Fruit fly (Drosophila melanogaster) whole organism, embryonic: ENCODE results near the gene Rnb.

Experiments used
- CG12299 ChIP-seq: fragments of 200-800 bp; sonication (Bioruptor generic); optimal IDR thresholded peaks from 2 replicates; lab custom pipeline; 2018; ENCODE audit warnings: missing biosample characterization, mild to moderate bottlenecking, missing genetic modification characterization
- CG1529 ChIP-seq: fragments of 200-800 bp; sonication (Bioruptor generic); optimal IDR thresholded peaks from 3 replicates; lab custom pipeline; 2018; ENCODE audit warnings: missing biosample characterization, missing genetic modification characterization
- CG1647 ChIP-seq: fragments of 200-800 bp; sonication (Bioruptor generic); optimal IDR thresholded peaks from 3 replicates; lab custom pipeline; 2016; ENCODE audit warnings: missing biosample characterization, missing genetic modification characterization
- CG1832 ChIP-seq: fragments of 200-800 bp; sonication (Bioruptor generic); optimal IDR thresholded peaks from 2 replicates; lab custom pipeline; 2017; ENCODE audit warnings: missing biosample characterization, mild to moderate bottlenecking, missing genetic modification characterization, inconsistent platforms
- CG31365 ChIP-seq: fragments of 200-800 bp; sonication (Bioruptor generic); optimal IDR thresholded peaks from 2 replicates; lab custom pipeline; 2018; ENCODE audit warnings: missing biosample characterization, mild to moderate bottlenecking, missing genetic modification characterization
- CG33213 ChIP-seq: fragments of 200-800 bp; sonication (Bioruptor generic); optimal IDR thresholded peaks from 3 replicates; lab custom pipeline; 2016; ENCODE audit warnings: missing biosample characterization, missing genetic modification characterization
- CG6654 ChIP-seq: fragments of 200-800 bp; sonication (Bioruptor generic); optimal IDR thresholded peaks from 2 replicates; lab custom pipeline; 2017; ENCODE audit warnings: missing biosample characterization, mild to moderate bottlenecking, missing genetic modification characterization
- CG7372 ChIP-seq: fragments of 200-800 bp; sonication (Bioruptor generic); IDR thresholded peaks from 2 replicates; pipeline ENCODE4 v1.3.6; 2022; ENCODE audit warnings: missing biosample characterization, missing genetic modification characterization
- CG9876 ChIP-seq: fragments of 200-800 bp; sonication (Bioruptor generic); optimal IDR thresholded peaks from 2 replicates; lab custom pipeline; 2016; ENCODE audit warnings: missing biosample characterization, missing genetic modification characterization
- Dfd ChIP-seq, 2 experiments: fragments of >200 bp; optimal IDR thresholded peaks; 2 replicates each; lab custom pipeline; 2017; ENCODE audit warnings: missing biosample characterization in 2 of 2, missing genetic modification characterization in 2 of 2
- Dp ChIP-seq: fragments of 200-800 bp; sonication (Bioruptor generic); optimal IDR thresholded peaks from 2 replicates; lab custom pipeline; 2018; ENCODE audit warnings: missing biosample characterization, mild to moderate bottlenecking, missing genetic modification characterization, moderate library complexity
- H2.0 ChIP-seq: fragments of 200-800 bp; sonication (Bioruptor generic); IDR thresholded peaks from 2 replicates; pipeline ENCODE4 v1.3.6; 2022; ENCODE audit warnings: missing biosample characterization, missing genetic modification characterization
- HHEX ChIP-seq: fragments of 200-800 bp; sonication (Bioruptor generic); optimal IDR thresholded peaks from 3 replicates; lab custom pipeline; 2017; ENCODE audit warnings: missing biosample characterization, mild to moderate bottlenecking, missing genetic modification characterization, missing genetic modification reagents
- HLH3B ChIP-seq: fragments of 200-800 bp; sonication (Bioruptor generic); IDR thresholded peaks from 2 replicates; pipeline ENCODE4 v1.3.6; 2022; ENCODE audit warnings: missing biosample characterization, missing genetic modification characterization
- HLH54F ChIP-seq: fragments of 200-800 bp; sonication (Bioruptor generic); optimal IDR thresholded peaks from 3 replicates; lab custom pipeline; 2016; ENCODE audit warnings: missing biosample characterization, missing genetic modification characterization
- HmgD ChIP-seq: fragments of 200-800 bp; sonication (Bioruptor generic); optimal IDR thresholded peaks from 3 replicates; lab custom pipeline; 2016; ENCODE audit warnings: missing biosample characterization, missing genetic modification characterization
- MBD-R2 ChIP-seq: fragments of 200-800 bp; sonication (Bioruptor generic); IDR thresholded peaks from 2 replicates; pipeline ENCODE4 v1.3.6; 2022; ENCODE audit warnings: missing biosample characterization, missing genetic modification characterization
- Nf-YB ChIP-seq: fragments of 200-800 bp; sonication (Bioruptor generic); optimal IDR thresholded peaks from 3 replicates; lab custom pipeline; 2019; ENCODE audit warnings: missing biosample characterization, mild to moderate bottlenecking, missing genetic modification characterization, moderate library complexity
- Sin3A ChIP-seq: fragments of >200 bp; optimal IDR thresholded peaks from 2 replicates; lab custom pipeline; 2018
- Sox102F ChIP-seq: fragments of 200-800 bp; sonication (Bioruptor generic); optimal IDR thresholded peaks from 2 replicates; lab custom pipeline; 2018; ENCODE audit warnings: missing biosample characterization, mild to moderate bottlenecking, missing genetic modification characterization, moderate library complexity
- ac ChIP-seq: fragments of 200-800 bp; sonication (Bioruptor generic); optimal IDR thresholded peaks from 3 replicates; lab custom pipeline; 2017; ENCODE audit warnings: missing biosample characterization, mild to moderate bottlenecking, missing genetic modification characterization
- ase ChIP-seq: fragments of 200-800 bp; sonication (Bioruptor generic); IDR thresholded peaks from 3 replicates; pipeline ENCODE4 v1.3.6; 2022; ENCODE audit warnings: missing biosample characterization, missing genetic modification characterization
- chinmo ChIP-seq: fragments of 200-800 bp; sonication (Bioruptor generic); IDR thresholded peaks from 4 replicates; pipeline ENCODE4 v1.3.6; 2022; ENCODE audit warnings: missing biosample characterization, missing genetic modification characterization; ENCODE audit not compliant: partially characterized antibody
- dati ChIP-seq: fragments of 200-800 bp; sonication (Bioruptor generic); IDR thresholded peaks from 2 replicates; pipeline ENCODE4 v1.3.6; 2022; ENCODE audit warnings: missing biosample characterization, missing genetic modification characterization
- emc ChIP-seq: fragments of 200-800 bp; sonication (Bioruptor generic); optimal IDR thresholded peaks from 2 replicates; lab custom pipeline; 2016; ENCODE audit warnings: missing biosample characterization, missing genetic modification characterization
- esg ChIP-seq: fragments of 200-800 bp; sonication (Bioruptor generic); conservative IDR thresholded peaks from 2 replicates; pipeline ENCODE4 v1.3.6; 2022; ENCODE audit warnings: missing biosample characterization, missing genetic modification characterization
- eve ChIP-seq, 2 experiments: fragments of >200 bp; optimal IDR thresholded peaks; 2 replicates each; lab custom pipeline; 2017; ENCODE audit warnings: missing biosample characterization in 2 of 2, missing genetic modification characterization in 2 of 2
- gfzf ChIP-seq: fragments of 200-800 bp; sonication (Bioruptor generic); optimal IDR thresholded peaks from 2 replicates; lab custom pipeline; 2016; ENCODE audit warnings: missing biosample characterization, mild to moderate bottlenecking, missing genetic modification characterization, moderate library complexity
- kah ChIP-seq: fragments of 200-800 bp; sonication (Bioruptor generic); optimal IDR thresholded peaks from 2 replicates; lab custom pipeline; 2018; ENCODE audit warnings: missing biosample characterization, mild to moderate bottlenecking, missing genetic modification characterization
- kay ChIP-seq: fragments of 200-800 bp; sonication (Bioruptor generic); optimal IDR thresholded peaks from 2 replicates; lab custom pipeline; 2016; ENCODE audit warnings: missing biosample characterization, missing genetic modification characterization
- lbe ChIP-seq: fragments of 200-800 bp; sonication (Bioruptor generic); optimal IDR thresholded peaks from 2 replicates; lab custom pipeline; 2016; ENCODE audit warnings: missing biosample characterization, mild to moderate bottlenecking, missing genetic modification characterization
- lmd ChIP-seq: fragments of 200-800 bp; sonication (Bioruptor generic); IDR thresholded peaks from 2 replicates; pipeline ENCODE4 v1.3.6; 2022; ENCODE audit warnings: missing biosample characterization, missing genetic modification characterization
- mld ChIP-seq: fragments of 200-800 bp; sonication (Bioruptor generic); IDR thresholded peaks from 3 replicates; pipeline ENCODE4 v1.3.6; 2022; ENCODE audit warnings: missing biosample characterization, missing genetic modification characterization; ENCODE audit not compliant: partially characterized antibody
- salm ChIP-seq: fragments of 200-800 bp; sonication (Bioruptor generic); optimal IDR thresholded peaks from 2 replicates; lab custom pipeline; 2018; ENCODE audit warnings: missing biosample characterization, mild to moderate bottlenecking, missing genetic modification characterization
- sens ChIP-seq: fragments of 200-800 bp; sonication (Bioruptor generic); peaks from one replicate; lab custom pipeline; 2016; ENCODE audit warnings: missing biosample characterization, missing genetic modification characterization
- shn ChIP-seq: fragments of 200-800 bp; sonication (Bioruptor generic); optimal IDR thresholded peaks from 3 replicates; lab custom pipeline; 2016; ENCODE audit warnings: missing biosample characterization, missing genetic modification characterization
- sima ChIP-seq: fragments of 200-800 bp; sonication (Bioruptor generic); optimal IDR thresholded peaks from 2 replicates; lab custom pipeline; 2016; ENCODE audit warnings: missing biosample characterization, missing genetic modification characterization
- sr ChIP-seq: fragments of 200-800 bp; sonication (Bioruptor generic); IDR thresholded peaks from 3 replicates; pipeline ENCODE4 v1.3.6; 2022; ENCODE audit warnings: missing biosample characterization, missing genetic modification characterization
- unpg ChIP-seq: fragments of 200-800 bp; sonication (Bioruptor generic); optimal IDR thresholded peaks from 3 replicates; lab custom pipeline; 2018; ENCODE audit warnings: missing biosample characterization, mild to moderate bottlenecking, missing genetic modification characterization, moderate library complexity
- vfl ChIP-seq: fragments of 200-800 bp; sonication (Bioruptor generic); optimal IDR thresholded peaks from 2 replicates; lab custom pipeline; 2016; ENCODE audit warnings: missing biosample characterization, missing genetic modification characterization

Gene Rnb

dm6 chr3R:29748591-29749303 lies 50.4 kb downstream of the Rnb start, which contains the start of the genes ATPsyngamma and yata (continued):
- TF ChIP-seq HLH3B (GFP tag; lab: Robert Waterston, UW) (no peak; the same call in 1 of the 2 replicates), CG1529 (GFP tag; lab: Kevin White, UChicago) (no peak), ase (GFP tag; lab: Robert Waterston, UW) (no peak), lmd (GFP tag; lab: Robert Waterston, UW) (peak; percentile 39; the same call in 1 of the 2 replicates), esg (GFP tag; lab: Robert Waterston, UW) (no peak), sr (GFP tag; lab: Robert Waterston, UW) (no peak), sens (GFP tag; lab: Kevin White, UChicago) (peak; percentile 74), CG1832 (no peak), CG33213 (GFP tag; lab: Kevin White, UChicago) (no peak), CG7372 (GFP tag; lab: Robert Waterston, UW) (no peak), CG6654 (GFP tag; lab: Kevin White, UChicago) (no peak), kah (GFP tag; lab: Kevin White, UChicago) (no peak), vfl (GFP tag; lab: Kevin White, UChicago) (no peak), dati (GFP tag; lab: Robert Waterston, UW) (no peak), Sox102F (GFP tag; lab: Kevin White, UChicago) (no peak), HLH54F (GFP tag; lab: Kevin White, UChicago) (no peak), Dp (GFP tag; lab: Kevin White, UChicago) (peak; percentile 8), Nf-YB (GFP tag; lab: Kevin White, UChicago) (no peak), eve (GFP tag; optimal IDR thresholded peaks at IDR 0.05; lab: Kevin White, UChicago) (no peak), CG12299 (tag; lab: Kevin White, UChicago) (no peak), MBD-R2 (GFP tag; lab: Robert Waterston, UW) (no peak; the same call in none of the 2 replicates), CG9876 (GFP tag; lab: Kevin White, UChicago) (no peak), unpg (GFP tag; lab: Kevin White, UChicago) (peak; percentile 35), HHEX (GFP tag; lab: Kevin White, UChicago) (peak; percentile 33), H2.0 (GFP tag; lab: Robert Waterston, UW) (no peak), CG31365 (tag; lab: Kevin White, UChicago) (no peak), shn (GFP tag; lab: Kevin White, UChicago) (no peak), sima (GFP tag; lab: Kevin White, UChicago) (no peak), kay (GFP tag; lab: Kevin White, UChicago) (no peak), HmgD (no peak), lbe (GFP tag; lab: Kevin White, UChicago) (no peak), chinmo (GFP tag; lab: Robert Waterston, UW) (no peak), salm (tag; lab: Kevin White, UChicago) (peak; percentile 32), Dfd (GFP tag; optimal IDR thresholded peaks at IDR 0.05; lab: Kevin White, UChicago) (no peak), emc (no peak), mld (GFP tag; lab: Robert Waterston, UW) (0 out of 3 replicates have a peak, but pooled peaks have one; percentile 36), ac (no peak), Sin3A (lab: Kevin White, UChicago) (peak; percentile 67), gfzf (GFP tag; lab: Kevin White, UChicago) (peak; percentile 7), CG1647 (GFP tag; lab: Kevin White, UChicago) (no peak)
